Worm (Caenorhabditis elegans): ENCODE data around the gene pals-40.

- TF ChIP-seq unc-39 (tag; optimal IDR thresholded peaks at IDR 0.05) (no peak), ceh-83 (GFP tag; optimal IDR thresholded peaks at IDR 0.05) (no peak)
Observed at ce11 chrIII:1331894-1332293, 45.9 kb downstream of the pals-40 start, which contains the start of gene Y82E9BL.19.
